Worm (Caenorhabditis elegans): Measurements from ENCODE around the gene swsn-7.

ce11 chrII:8027663-8028062, at the start of gene swsn-7:
- TF ChIP-seq nhr-25 (tag; optimal IDR thresholded peaks at IDR 0.05) (no peak), aly-2 (tag; optimal IDR thresholded peaks at IDR 0.05) (no peak), ama-1 (optimal IDR thresholded peaks at IDR 0.05) (no peak), nhr-12 (tag; optimal IDR thresholded peaks at IDR 0.05) (no peak), pha-4 (tag; optimal IDR thresholded peaks at IDR 0.05) (no peak), tbx-2 (tag; optimal IDR thresholded peaks at IDR 0.05) (no peak), nhr-11 (tag; optimal IDR thresholded peaks at IDR 0.05) (no peak), jun-1 (tag; optimal IDR thresholded peaks at IDR 0.05) (no peak), ztf-4 (tag; optimal IDR thresholded peaks at IDR 0.05) (no peak), unc-39 (tag; optimal IDR thresholded peaks at IDR 0.05) (no peak)
